Worm (Caenorhabditis elegans) whole organism, L4/young adult: ENCODE results near the gene tpi-1.

ENCODE experiments used
- W03F9.2 ChIP-seq: fragments of 150-350 bp; optimal IDR thresholded peaks from 2 replicates; lab custom pipeline; 2014; ENCODE audit warnings: missing biosample characterization, missing genetic modification characterization
- dao-5 ChIP-seq: sonication (generic microtip); optimal IDR thresholded peaks from 2 replicates; lab custom pipeline; 2016; ENCODE audit warnings: missing genotype, missing genetic modification characterization, moderate library complexity, missing compliant biosample characterization
- him-1 ChIP-seq: sonication (generic microtip); optimal IDR thresholded peaks from 2 replicates; lab custom pipeline; 2016; ENCODE audit warnings: missing genotype, missing genetic modification reagents, missing genetic modification characterization, missing compliant biosample characterization

- no peak for TF ChIP-seq W03F9.2
- TF ChIP-seq him-1 (tag; lab: Kevin White, UChicago), result no peak
- no peak for TF ChIP-seq dao-5
Observed at ce11 chrII:12054150-12054549, 15.2 kb upstream of the tpi-1 start.
